Fruit fly (Drosophila melanogaster) whole organism, embryonic: ENCODE data around the gene CG32806.

Source experiments
- CG10147 ChIP-seq: fragments of 200-800 bp; sonication (Bioruptor generic); optimal IDR thresholded peaks from 2 replicates; lab custom pipeline; 2019; ENCODE audit warnings: missing biosample characterization, mild to moderate bottlenecking, missing genetic modification characterization, moderate library complexity
- CG11247 ChIP-seq: fragments of 200-800 bp; sonication (Bioruptor generic); IDR thresholded peaks from 2 replicates; pipeline ENCODE4 v1.3.6; 2022; ENCODE audit warnings: missing biosample characterization, missing genetic modification characterization
- CG11695 ChIP-seq: fragments of 200-800 bp; sonication (Bioruptor generic); IDR thresholded peaks from 3 replicates; pipeline ENCODE4 v1.3.6; 2022; ENCODE audit warnings: missing biosample characterization, missing genetic modification characterization
- CG11696 ChIP-seq: fragments of 200-800 bp; sonication (Bioruptor generic); IDR thresholded peaks from 2 replicates; pipeline ENCODE4 v1.3.6; 2022; ENCODE audit warnings: missing biosample characterization, missing genetic modification characterization
- CG13624 ChIP-seq: fragments of 200-800 bp; sonication (Bioruptor generic); optimal IDR thresholded peaks from 2 replicates; lab custom pipeline; 2016; ENCODE audit warnings: missing biosample characterization, missing genetic modification characterization
- CG16813 ChIP-seq: fragments of 200-800 bp; sonication (Bioruptor generic); IDR thresholded peaks from 3 replicates; pipeline ENCODE4 v1.3.6; 2022; ENCODE audit warnings: missing biosample characterization, missing genetic modification characterization; ENCODE audit not compliant: partially characterized antibody
- CG16815 ChIP-seq: fragments of 200-800 bp; sonication (Bioruptor generic); optimal IDR thresholded peaks from 3 replicates; lab custom pipeline; 2017; ENCODE audit warnings: missing biosample characterization, mild to moderate bottlenecking, missing genetic modification characterization
- CG17385 ChIP-seq: fragments of 200-800 bp; sonication (Bioruptor generic); optimal IDR thresholded peaks from 3 replicates; lab custom pipeline; 2018; ENCODE audit warnings: missing biosample characterization, mild to moderate bottlenecking, missing genetic modification characterization
- CG17612 ChIP-seq: fragments of 200-800 bp; sonication (Bioruptor generic); IDR thresholded peaks from 2 replicates; pipeline ENCODE4 v1.3.6; 2022; ENCODE audit warnings: missing biosample characterization, missing genetic modification characterization
- CG18599 ChIP-seq: fragments of 200-800 bp; sonication (Bioruptor generic); optimal IDR thresholded peaks from 3 replicates; lab custom pipeline; 2017; ENCODE audit warnings: missing biosample characterization, missing genetic modification characterization, mild to moderate bottlenecking, moderate library complexity, missing genetic modification reagents
- CG2120 ChIP-seq: fragments of 200-800 bp; sonication (Bioruptor generic); optimal IDR thresholded peaks from 3 replicates; lab custom pipeline; 2016; ENCODE audit warnings: missing biosample characterization, missing genetic modification characterization
- CG2129 ChIP-seq: fragments of 200-800 bp; sonication (Bioruptor generic); IDR thresholded peaks from 2 replicates; pipeline ENCODE4 v1.3.6; 2022; ENCODE audit warnings: missing biosample characterization, missing genetic modification characterization; ENCODE audit not compliant: partially characterized antibody
- CG32767 ChIP-seq: fragments of 200-800 bp; sonication (Bioruptor generic); IDR thresholded peaks from 2 replicates; pipeline ENCODE4 v1.3.6; 2022; ENCODE audit warnings: missing biosample characterization, missing genetic modification characterization
- CG3407 ChIP-seq: fragments of 200-800 bp; sonication (Bioruptor generic); optimal IDR thresholded peaks from 2 replicates; lab custom pipeline; 2018; ENCODE audit warnings: missing biosample characterization, mild to moderate bottlenecking, missing genetic modification characterization
- CG4820 ChIP-seq: fragments of 200-800 bp; sonication (Bioruptor generic); optimal IDR thresholded peaks from 3 replicates; lab custom pipeline; 2016; ENCODE audit warnings: missing biosample characterization, missing genetic modification characterization
- CG4854 ChIP-seq: fragments of 200-800 bp; sonication (Bioruptor generic); optimal IDR thresholded peaks from 2 replicates; lab custom pipeline; 2016; ENCODE audit warnings: missing biosample characterization, missing genetic modification characterization, inconsistent platforms
- CG6683 ChIP-seq: fragments of 200-800 bp; sonication (Bioruptor generic); optimal IDR thresholded peaks from 2 replicates; lab custom pipeline; 2017; ENCODE audit warnings: missing biosample characterization, mild to moderate bottlenecking, missing genetic modification characterization, missing genetic modification reagents
- CG8388 ChIP-seq: fragments of 200-800 bp; sonication (Bioruptor generic); optimal IDR thresholded peaks from 2 replicates; lab custom pipeline; 2019; ENCODE audit warnings: missing biosample characterization, mild to moderate bottlenecking, missing genetic modification characterization, moderate library complexity
- CG9215 ChIP-seq: fragments of 200-800 bp; sonication (Bioruptor generic); IDR thresholded peaks from 2 replicates; pipeline ENCODE4 v1.3.6; 2022; ENCODE audit warnings: missing biosample characterization, missing genetic modification characterization
- CHES-1-like ChIP-seq: fragments of 200-800 bp; sonication (Bioruptor generic); optimal IDR thresholded peaks from 2 replicates; lab custom pipeline; 2016; ENCODE audit warnings: missing biosample characterization, missing genetic modification characterization
- Camta ChIP-seq: fragments of 200-800 bp; sonication (Bioruptor generic); optimal IDR thresholded peaks from 2 replicates; lab custom pipeline; 2016; ENCODE audit warnings: missing biosample characterization, missing genetic modification characterization
- CoRest ChIP-seq: fragments of 200-800 bp; sonication (Bioruptor generic); optimal IDR thresholded peaks from 3 replicates; lab custom pipeline; 2018; ENCODE audit warnings: missing biosample characterization, mild to moderate bottlenecking, missing genetic modification characterization, moderate library complexity
- Fer1 ChIP-seq: fragments of 200-800 bp; sonication (Bioruptor generic); optimal IDR thresholded peaks from 2 replicates; lab custom pipeline; 2017; ENCODE audit warnings: missing biosample characterization, mild to moderate bottlenecking, missing genetic modification characterization
- Hr39 ChIP-seq: fragments of >200 bp; optimal IDR thresholded peaks from 2 replicates; lab custom pipeline; 2017
- Myb ChIP-seq: fragments of 200-800 bp; sonication (Bioruptor generic); optimal IDR thresholded peaks from 2 replicates; lab custom pipeline; 2016; ENCODE audit warnings: missing biosample characterization, missing genetic modification characterization
- Nf-YB ChIP-seq: fragments of 200-800 bp; sonication (Bioruptor generic); optimal IDR thresholded peaks from 3 replicates; lab custom pipeline; 2019; ENCODE audit warnings: missing biosample characterization, mild to moderate bottlenecking, missing genetic modification characterization, moderate library complexity
- Sox102F ChIP-seq: fragments of 200-800 bp; sonication (Bioruptor generic); optimal IDR thresholded peaks from 2 replicates; lab custom pipeline; 2018; ENCODE audit warnings: missing biosample characterization, mild to moderate bottlenecking, missing genetic modification characterization, moderate library complexity
- Tbp ChIP-seq: fragments of >200 bp; optimal IDR thresholded peaks from 2 replicates; lab custom pipeline; 2018; ENCODE audit warnings: missing biosample characterization, missing genetic modification characterization
- Xrp1 ChIP-seq: fragments of 200-800 bp; sonication (Bioruptor generic); IDR thresholded peaks from 2 replicates; pipeline ENCODE4 v1.3.6; 2022; ENCODE audit warnings: missing biosample characterization, missing genetic modification characterization
- ase ChIP-seq: fragments of 200-800 bp; sonication (Bioruptor generic); IDR thresholded peaks from 3 replicates; pipeline ENCODE4 v1.3.6; 2022; ENCODE audit warnings: missing biosample characterization, missing genetic modification characterization
- ash1 ChIP-seq: fragments of 200-800 bp; sonication (Bioruptor generic); optimal IDR thresholded peaks from 2 replicates; lab custom pipeline; 2018; ENCODE audit warnings: missing biosample characterization, mild to moderate bottlenecking, missing genetic modification characterization
- bbx ChIP-seq: fragments of 200-800 bp; sonication (Bioruptor generic); IDR thresholded peaks from 2 replicates; pipeline ENCODE4 v1.3.6; 2022; ENCODE audit warnings: missing biosample characterization, missing genetic modification characterization; ENCODE audit not compliant: partially characterized antibody
- btn ChIP-seq: fragments of 200-800 bp; sonication (Bioruptor generic); optimal IDR thresholded peaks from 2 replicates; lab custom pipeline; 2016; ENCODE audit warnings: missing biosample characterization, missing genetic modification characterization
- corto ChIP-seq: fragments of 200-800 bp; sonication (Bioruptor generic); optimal IDR thresholded peaks from 2 replicates; lab custom pipeline; 2016; ENCODE audit warnings: missing biosample characterization, mild to moderate bottlenecking, missing genetic modification characterization, moderate library complexity
- crol ChIP-seq: fragments of 200-800 bp; sonication (Bioruptor generic); IDR thresholded peaks from 2 replicates; pipeline ENCODE4 v1.3.6; 2022; ENCODE audit warnings: missing biosample characterization, missing genetic modification characterization
- dmrt11E ChIP-seq: fragments of 200-800 bp; sonication (Bioruptor generic); optimal IDR thresholded peaks from 3 replicates; lab custom pipeline; 2018; ENCODE audit warnings: missing biosample characterization, mild to moderate bottlenecking, missing genetic modification characterization, moderate library complexity
- eve ChIP-seq, 2 experiments: fragments of >200 bp; optimal IDR thresholded peaks; 2 replicates each; lab custom pipeline; 2017; ENCODE audit warnings: missing biosample characterization in 2 of 2, missing genetic modification characterization in 2 of 2
- fd102C ChIP-seq: fragments of 200-800 bp; sonication (Bioruptor generic); optimal IDR thresholded peaks from 2 replicates; lab custom pipeline; 2018; ENCODE audit warnings: missing biosample characterization, mild to moderate bottlenecking, missing genetic modification characterization, moderate library complexity
- fd64A ChIP-seq: fragments of 200-800 bp; sonication (Bioruptor generic); optimal IDR thresholded peaks from 3 replicates; lab custom pipeline; 2018; ENCODE audit warnings: missing biosample characterization, mild to moderate bottlenecking, missing genetic modification characterization
- fru ChIP-seq: fragments of >200 bp; optimal IDR thresholded peaks from 2 replicates; lab custom pipeline; 2017
- gem ChIP-seq: fragments of 200-800 bp; sonication (Bioruptor generic); optimal IDR thresholded peaks from 2 replicates; lab custom pipeline; 2019; ENCODE audit warnings: missing biosample characterization, mild to moderate bottlenecking, missing genetic modification characterization, moderate library complexity
- nom ChIP-seq: fragments of 200-800 bp; sonication (Bioruptor generic); optimal IDR thresholded peaks from 2 replicates; lab custom pipeline; 2017; ENCODE audit warnings: missing biosample characterization, missing genetic modification characterization, mild to moderate bottlenecking, moderate library complexity, missing genetic modification reagents
- pita ChIP-seq: fragments of 200-800 bp; sonication (Bioruptor generic); optimal IDR thresholded peaks from 2 replicates; lab custom pipeline; 2017; ENCODE audit warnings: missing biosample characterization, mild to moderate bottlenecking, missing genetic modification characterization
- pum ChIP-seq: fragments of 200-800 bp; sonication (Bioruptor generic); optimal IDR thresholded peaks from 2 replicates; lab custom pipeline; 2016; ENCODE audit warnings: missing biosample characterization, missing genetic modification characterization
- row ChIP-seq: fragments of 200-800 bp; sonication (Bioruptor generic); IDR thresholded peaks from 3 replicates; pipeline ENCODE4 v1.3.6; 2022; ENCODE audit warnings: missing biosample characterization, missing genetic modification characterization
- sima ChIP-seq: fragments of 200-800 bp; sonication (Bioruptor generic); optimal IDR thresholded peaks from 2 replicates; lab custom pipeline; 2016; ENCODE audit warnings: missing biosample characterization, missing genetic modification characterization
- sisA ChIP-seq: fragments of 200-800 bp; sonication (Bioruptor generic); IDR thresholded peaks from 2 replicates; pipeline ENCODE4 v1.3.6; 2022; ENCODE audit warnings: missing biosample characterization, missing genetic modification characterization
- slou ChIP-seq: fragments of 200-800 bp; sonication (Bioruptor generic); optimal IDR thresholded peaks from 3 replicates; lab custom pipeline; 2016; ENCODE audit warnings: missing biosample characterization, missing genetic modification characterization
- zen ChIP-seq: fragments of 200-800 bp; sonication (Bioruptor generic); optimal IDR thresholded peaks from 3 replicates; lab custom pipeline; 2018; ENCODE audit warnings: missing biosample characterization, mild to moderate bottlenecking, missing genetic modification characterization, moderate library complexity

CG32806 gene

DNA sequence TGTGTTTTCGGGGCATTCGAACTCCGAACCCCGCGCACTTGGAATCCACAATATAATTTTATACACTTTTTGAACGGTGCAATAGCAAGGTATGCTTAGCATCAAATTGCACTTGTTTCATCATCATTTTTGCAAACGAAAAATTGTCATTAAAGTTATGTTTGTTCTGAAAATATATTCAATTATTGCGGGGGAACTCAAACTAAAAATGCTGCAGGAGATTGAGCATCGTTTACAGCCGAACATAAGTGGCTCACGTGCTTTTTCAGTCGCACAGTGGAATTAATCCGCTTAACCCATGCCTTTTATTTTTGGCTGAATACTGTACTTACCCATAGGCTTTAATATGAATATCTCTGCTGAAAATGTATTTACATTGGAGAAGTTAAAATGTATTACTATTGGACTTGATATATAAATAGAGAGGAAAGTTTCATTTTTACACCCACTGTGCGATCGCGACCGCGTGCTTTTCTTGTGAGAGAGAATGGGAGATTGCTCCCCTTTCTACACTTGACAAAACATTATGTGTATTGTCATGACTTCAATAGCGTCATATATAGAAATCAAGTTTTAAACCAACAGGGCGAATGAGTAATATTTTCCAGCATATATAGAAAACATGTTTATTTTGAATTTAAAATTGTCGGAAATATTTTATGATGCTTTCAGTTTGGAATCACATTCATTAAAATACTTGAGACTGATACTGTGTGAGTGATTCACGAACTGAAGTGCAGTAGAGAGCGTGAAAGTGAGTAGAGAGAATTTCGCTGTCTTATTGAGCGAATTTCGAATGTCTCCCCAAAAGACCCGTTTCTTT, 41.2 kb downstream of the CG32806 start (continued):
- TF ChIP-seq crol (GFP tag; lab: Robert Waterston, UW) (peak; percentile 59; the same call in 1 of the 2 replicates), Fer1 (GFP tag; lab: Kevin White, UChicago) (peak; percentile 95), CG8388 (GFP tag; lab: Kevin White, UChicago) (peak; percentile 95), CG18599 (GFP tag; lab: Kevin White, UChicago) (peak; percentile 96), CG11695 (GFP tag; lab: Robert Waterston, UW) (peak; percentile 95), zen (peak; percentile 82), fru (no peak), bbx (GFP tag; lab: Robert Waterston, UW) (no peak), CG4820 (GFP tag; lab: Kevin White, UChicago) (peak; percentile 90), sima (GFP tag; lab: Kevin White, UChicago) (peak; percentile 84), pita (no peak), CG17612 (GFP tag; lab: Robert Waterston, UW) (peak; percentile 91), CG16813 (no peak), slou (GFP tag; lab: Kevin White, UChicago) (peak; percentile 88), CG4854 (GFP tag; lab: Kevin White, UChicago) (peak; percentile 89), ase (GFP tag; lab: Robert Waterston, UW) (peak; percentile 97), dmrt11E (tag; lab: Kevin White, UChicago) (peak; percentile 78), fd102C (GFP tag; lab: Kevin White, UChicago) (peak; percentile 3), Myb (GFP tag; lab: Kevin White, UChicago) (peak; percentile 85), CG11696 (GFP tag; lab: Robert Waterston, UW) (peak; percentile 93), eve (GFP tag; optimal IDR thresholded peaks at IDR 0.05; lab: Kevin White, UChicago) (peak in 1 of 2 experiments; percentile 98), Hr39 (lab: Kevin White, UChicago) (no peak), CoRest (tag; lab: Kevin White, UChicago) (peak; percentile 97), Camta (peak; percentile 93), Sox102F (peak; percentile 97), btn (peak; percentile 75), Nf-YB (GFP tag; lab: Kevin White, UChicago) (peak; percentile 83), corto (GFP tag; lab: Kevin White, UChicago) (peak; percentile 94), fd64A (GFP tag; lab: Kevin White, UChicago) (peak; percentile 85), sisA (GFP tag; lab: Robert Waterston, UW) (peak; percentile 93), pum (peak; percentile 93), CG16815 (GFP tag; lab: Kevin White, UChicago) (peak; percentile 85), Xrp1 (GFP tag; lab: Robert Waterston, UW) (peak; percentile 97), CG2129 (GFP tag; lab: Robert Waterston, UW) (no peak), CG6683 (GFP tag; lab: Kevin White, UChicago) (peak; percentile 87), ash1 (GFP tag; lab: Kevin White, UChicago) (peak; percentile 64), CG13624 (GFP tag; lab: Kevin White, UChicago) (peak; percentile 95), gem (tag; lab: Kevin White, UChicago) (peak; percentile 97), Tbp (GFP tag; lab: Kevin White, UChicago) (no peak), CG2120 (GFP tag; lab: Kevin White, UChicago) (peak; percentile 98), CG11247 (peak; percentile 97), CG17385 (GFP tag; lab: Kevin White, UChicago) (peak; percentile 91), CG32767 (peak; percentile 95), CG10147 (peak; percentile 94), nom (GFP tag; lab: Kevin White, UChicago) (peak; percentile 93), CG3407 (peak; percentile 88), CHES-1-like (GFP tag; lab: Kevin White, UChicago) (peak; percentile 93), CG9215 (GFP tag; lab: Robert Waterston, UW) (peak; percentile 90), row (GFP tag; lab: Robert Waterston, UW) (peak; percentile 98)
